Fruit fly (Drosophila melanogaster) whole organism, embryonic: ENCODE data around the gene CheB38c.

Experiments
- Abd-B ChIP-seq: fragments of 200-800 bp; sonication (Bioruptor generic); optimal IDR thresholded peaks from 2 replicates; lab custom pipeline; 2018; ENCODE audit warnings: missing biosample characterization, mild to moderate bottlenecking, missing genetic modification characterization, moderate library complexity
- Aef1 ChIP-seq: fragments of 200-800 bp; sonication (Bioruptor generic); IDR thresholded peaks from 3 replicates; pipeline ENCODE4 v1.3.6; 2022; ENCODE audit warnings: missing biosample characterization, missing genetic modification characterization
- CG10267 ChIP-seq: fragments of 200-800 bp; sonication (Bioruptor generic); optimal IDR thresholded peaks from 2 replicates; lab custom pipeline; 2018; ENCODE audit warnings: missing biosample characterization, mild to moderate bottlenecking, missing genetic modification characterization, moderate library complexity
- CG10462 ChIP-seq: fragments of 200-800 bp; sonication (Bioruptor generic); optimal IDR thresholded peaks from 2 replicates; lab custom pipeline; 2016; ENCODE audit warnings: missing biosample characterization, missing genetic modification characterization
- CG11093 ChIP-seq: fragments of 200-800 bp; sonication (Bioruptor generic); IDR thresholded peaks from 3 replicates; pipeline ENCODE4 v1.3.6; 2022; ENCODE audit warnings: missing biosample characterization, missing genetic modification characterization
- CG11247 ChIP-seq: fragments of 200-800 bp; sonication (Bioruptor generic); IDR thresholded peaks from 2 replicates; pipeline ENCODE4 v1.3.6; 2022; ENCODE audit warnings: missing biosample characterization, missing genetic modification characterization
- CG12071 ChIP-seq: fragments of 200-800 bp; sonication (Bioruptor generic); optimal IDR thresholded peaks from 3 replicates; lab custom pipeline; 2018; ENCODE audit warnings: missing biosample characterization, mild to moderate bottlenecking, missing genetic modification characterization
- CG12769 ChIP-seq: fragments of 200-800 bp; sonication (Bioruptor generic); optimal IDR thresholded peaks from 2 replicates; lab custom pipeline; 2019; ENCODE audit warnings: missing biosample characterization, mild to moderate bottlenecking, missing genetic modification characterization, moderate library complexity
- CG13287 ChIP-seq: fragments of 200-800 bp; sonication (Bioruptor generic); IDR thresholded peaks from 2 replicates; pipeline ENCODE4 v1.3.6; 2022; ENCODE audit warnings: missing biosample characterization, missing genetic modification characterization; ENCODE audit not compliant: partially characterized antibody
- CG14965 ChIP-seq: fragments of 200-800 bp; sonication (Bioruptor generic); optimal IDR thresholded peaks from 2 replicates; lab custom pipeline; 2016; ENCODE audit warnings: missing biosample characterization, missing genetic modification characterization, borderline replicate concordance
- CG15696 ChIP-seq: fragments of 200-800 bp; sonication (Bioruptor generic); optimal IDR thresholded peaks from 2 replicates; lab custom pipeline; 2019; ENCODE audit warnings: missing biosample characterization, mild to moderate bottlenecking, missing genetic modification characterization, moderate library complexity
- CG18476 ChIP-seq: fragments of 200-800 bp; sonication (Bioruptor generic); optimal IDR thresholded peaks from 2 replicates; lab custom pipeline; 2016; ENCODE audit warnings: missing biosample characterization, mild to moderate bottlenecking, missing genetic modification characterization
- CG18619 ChIP-seq: fragments of 200-800 bp; sonication (Bioruptor generic); optimal IDR thresholded peaks from 3 replicates; lab custom pipeline; 2017; ENCODE audit warnings: missing biosample characterization, mild to moderate bottlenecking, missing genetic modification characterization
- CG2120 ChIP-seq: fragments of 200-800 bp; sonication (Bioruptor generic); optimal IDR thresholded peaks from 3 replicates; lab custom pipeline; 2016; ENCODE audit warnings: missing biosample characterization, missing genetic modification characterization
- CG33213 ChIP-seq: fragments of 200-800 bp; sonication (Bioruptor generic); optimal IDR thresholded peaks from 3 replicates; lab custom pipeline; 2016; ENCODE audit warnings: missing biosample characterization, missing genetic modification characterization
- CG3407 ChIP-seq: fragments of 200-800 bp; sonication (Bioruptor generic); optimal IDR thresholded peaks from 2 replicates; lab custom pipeline; 2018; ENCODE audit warnings: missing biosample characterization, mild to moderate bottlenecking, missing genetic modification characterization
- CG34376 ChIP-seq: fragments of 200-800 bp; sonication (Bioruptor generic); optimal IDR thresholded peaks from 2 replicates; lab custom pipeline; 2018; ENCODE audit warnings: missing biosample characterization, mild to moderate bottlenecking, missing genetic modification characterization
- CG3847 ChIP-seq: fragments of 200-800 bp; sonication (Bioruptor generic); IDR thresholded peaks from 2 replicates; pipeline ENCODE4 v1.3.6; 2022; ENCODE audit warnings: missing biosample characterization, missing genetic modification characterization
- CG4328 ChIP-seq: fragments of 200-800 bp; sonication (Bioruptor generic); optimal IDR thresholded peaks from 3 replicates; lab custom pipeline; 2017; ENCODE audit warnings: missing biosample characterization, missing genetic modification reagents, missing genetic modification characterization
- CG4820 ChIP-seq: fragments of 200-800 bp; sonication (Bioruptor generic); optimal IDR thresholded peaks from 3 replicates; lab custom pipeline; 2016; ENCODE audit warnings: missing biosample characterization, missing genetic modification characterization
- CG6683 ChIP-seq: fragments of 200-800 bp; sonication (Bioruptor generic); optimal IDR thresholded peaks from 2 replicates; lab custom pipeline; 2017; ENCODE audit warnings: missing biosample characterization, mild to moderate bottlenecking, missing genetic modification characterization, missing genetic modification reagents
- CG7745 ChIP-seq: fragments of 200-800 bp; sonication (Bioruptor generic); optimal IDR thresholded peaks from 2 replicates; lab custom pipeline; 2018; ENCODE audit warnings: missing biosample characterization, mild to moderate bottlenecking, missing genetic modification characterization, moderate library complexity
- CG8359 ChIP-seq: fragments of 200-800 bp; sonication (Bioruptor generic); optimal IDR thresholded peaks from 2 replicates; lab custom pipeline; 2017; ENCODE audit warnings: missing biosample characterization, mild to moderate bottlenecking, missing genetic modification characterization, borderline replicate concordance
- CG9609 ChIP-seq: fragments of 200-800 bp; sonication (Bioruptor generic); optimal IDR thresholded peaks from 3 replicates; lab custom pipeline; 2016; ENCODE audit warnings: missing biosample characterization, missing genetic modification characterization
- CrebB ChIP-seq: fragments of 200-800 bp; sonication (Bioruptor generic); optimal IDR thresholded peaks from 3 replicates; lab custom pipeline; 2018; ENCODE audit warnings: missing biosample characterization, mild to moderate bottlenecking, missing genetic modification characterization
- HmgZ ChIP-seq: fragments of 200-800 bp; sonication (Bioruptor generic); optimal IDR thresholded peaks from 2 replicates; lab custom pipeline; 2018; ENCODE audit warnings: missing biosample characterization, mild to moderate bottlenecking, missing genetic modification characterization
- MTF-1 ChIP-seq: fragments of 200-800 bp; sonication (Bioruptor generic); optimal IDR thresholded peaks from 2 replicates; lab custom pipeline; 2018; ENCODE audit warnings: missing biosample characterization, mild to moderate bottlenecking, missing genetic modification characterization, borderline replicate concordance
- Meics ChIP-seq: fragments of 200-800 bp; sonication (Bioruptor generic); optimal IDR thresholded peaks from 2 replicates; lab custom pipeline; 2017; ENCODE audit warnings: missing biosample characterization, mild to moderate bottlenecking, missing genetic modification characterization
- NFAT ChIP-seq: fragments of 200-800 bp; sonication (Bioruptor generic); IDR thresholded peaks from 2 replicates; pipeline ENCODE4 v1.3.6; 2022; ENCODE audit warnings: missing biosample characterization, missing genetic modification characterization
- Neu2 ChIP-seq: fragments of 200-800 bp; sonication (Bioruptor generic); optimal IDR thresholded peaks from 3 replicates; lab custom pipeline; 2016; ENCODE audit warnings: missing biosample characterization, missing genetic modification characterization, borderline replicate concordance
- Oaz ChIP-seq: fragments of 200-800 bp; sonication (Bioruptor generic); IDR thresholded peaks from 2 replicates; pipeline ENCODE4 v1.3.6; 2022; ENCODE audit warnings: missing biosample characterization, missing genetic modification characterization
- amos ChIP-seq: fragments of 200-800 bp; sonication (Bioruptor generic); IDR thresholded peaks from 2 replicates; pipeline ENCODE4 v1.3.6; 2022; ENCODE audit warnings: missing biosample characterization, missing genetic modification characterization; ENCODE audit not compliant: partially characterized antibody
- ash1 ChIP-seq: fragments of 200-800 bp; sonication (Bioruptor generic); optimal IDR thresholded peaks from 2 replicates; lab custom pipeline; 2018; ENCODE audit warnings: missing biosample characterization, mild to moderate bottlenecking, missing genetic modification characterization
- br ChIP-seq: fragments of >200 bp; optimal IDR thresholded peaks from 2 replicates; lab custom pipeline; 2017
- chm ChIP-seq: fragments of 200-800 bp; sonication (Bioruptor generic); IDR thresholded peaks from 2 replicates; pipeline ENCODE4 v1.3.6; 2022; ENCODE audit warnings: missing biosample characterization, missing genetic modification characterization
- esg ChIP-seq: fragments of 200-800 bp; sonication (Bioruptor generic); conservative IDR thresholded peaks from 2 replicates; pipeline ENCODE4 v1.3.6; 2022; ENCODE audit warnings: missing biosample characterization, missing genetic modification characterization
- fru ChIP-seq: fragments of >200 bp; optimal IDR thresholded peaks from 2 replicates; lab custom pipeline; 2017
- h ChIP-seq: fragments of >200 bp; optimal IDR thresholded peaks from 2 replicates; lab custom pipeline; 2017
- her ChIP-seq: fragments of 200-800 bp; sonication (Bioruptor generic); optimal IDR thresholded peaks from 2 replicates; lab custom pipeline; 2016; ENCODE audit warnings: missing biosample characterization, missing genetic modification characterization
- ind ChIP-seq: fragments of 200-800 bp; sonication (Bioruptor generic); optimal IDR thresholded peaks from 3 replicates; lab custom pipeline; 2016; ENCODE audit warnings: missing biosample characterization, missing genetic modification characterization
- mam ChIP-seq: fragments of 200-800 bp; sonication (Bioruptor generic); optimal IDR thresholded peaks from 3 replicates; lab custom pipeline; 2016; ENCODE audit warnings: missing biosample characterization, missing genetic modification characterization
- mld ChIP-seq: fragments of 200-800 bp; sonication (Bioruptor generic); IDR thresholded peaks from 3 replicates; pipeline ENCODE4 v1.3.6; 2022; ENCODE audit warnings: missing biosample characterization, missing genetic modification characterization; ENCODE audit not compliant: partially characterized antibody
- nmo ChIP-seq: fragments of 200-800 bp; sonication (Bioruptor generic); optimal IDR thresholded peaks from 2 replicates; lab custom pipeline; 2018; ENCODE audit warnings: missing biosample characterization, mild to moderate bottlenecking, missing genetic modification characterization, moderate library complexity
- p53 ChIP-seq: fragments of 200-800 bp; sonication (Bioruptor generic); optimal IDR thresholded peaks from 2 replicates; lab custom pipeline; 2016; ENCODE audit warnings: missing biosample characterization, missing genetic modification characterization
- pan ChIP-seq, 4 experiments: fragments of >200 bp in 3 of 4; fragments of 200-800 bp in 1 of 4; sonication (Bioruptor generic) in 1 of 4; optimal IDR thresholded peaks in 3 of 4; IDR thresholded peaks in 1 of 4; 2 replicates each; pipeline versions ENCODE4 v1.3.6 to Lab custom; 2017 to 2022; ENCODE audit warnings: missing biosample characterization in 2 of 4, missing genetic modification characterization in 2 of 4, mixed read lengths in 1 of 4
- pb ChIP-seq: fragments of 200-800 bp; sonication (Bioruptor generic); optimal IDR thresholded peaks from 3 replicates; lab custom pipeline; 2016; ENCODE audit warnings: missing biosample characterization, missing genetic modification characterization
- scrt ChIP-seq: fragments of 200-800 bp; sonication (Bioruptor generic); optimal IDR thresholded peaks from 2 replicates; lab custom pipeline; 2018; ENCODE audit warnings: missing biosample characterization, mild to moderate bottlenecking, missing genetic modification characterization, moderate library complexity
- stwl ChIP-seq: fragments of 200-800 bp; sonication (Bioruptor generic); optimal IDR thresholded peaks from 3 replicates; lab custom pipeline; 2018; ENCODE audit warnings: missing biosample characterization, mild to moderate bottlenecking, missing genetic modification characterization, moderate library complexity
- zf30C ChIP-seq: fragments of 200-800 bp; sonication (Bioruptor generic); optimal IDR thresholded peaks from 3 replicates; lab custom pipeline; 2018; ENCODE audit warnings: missing biosample characterization, mild to moderate bottlenecking, missing genetic modification characterization

The CheB38c gene

DNA sequence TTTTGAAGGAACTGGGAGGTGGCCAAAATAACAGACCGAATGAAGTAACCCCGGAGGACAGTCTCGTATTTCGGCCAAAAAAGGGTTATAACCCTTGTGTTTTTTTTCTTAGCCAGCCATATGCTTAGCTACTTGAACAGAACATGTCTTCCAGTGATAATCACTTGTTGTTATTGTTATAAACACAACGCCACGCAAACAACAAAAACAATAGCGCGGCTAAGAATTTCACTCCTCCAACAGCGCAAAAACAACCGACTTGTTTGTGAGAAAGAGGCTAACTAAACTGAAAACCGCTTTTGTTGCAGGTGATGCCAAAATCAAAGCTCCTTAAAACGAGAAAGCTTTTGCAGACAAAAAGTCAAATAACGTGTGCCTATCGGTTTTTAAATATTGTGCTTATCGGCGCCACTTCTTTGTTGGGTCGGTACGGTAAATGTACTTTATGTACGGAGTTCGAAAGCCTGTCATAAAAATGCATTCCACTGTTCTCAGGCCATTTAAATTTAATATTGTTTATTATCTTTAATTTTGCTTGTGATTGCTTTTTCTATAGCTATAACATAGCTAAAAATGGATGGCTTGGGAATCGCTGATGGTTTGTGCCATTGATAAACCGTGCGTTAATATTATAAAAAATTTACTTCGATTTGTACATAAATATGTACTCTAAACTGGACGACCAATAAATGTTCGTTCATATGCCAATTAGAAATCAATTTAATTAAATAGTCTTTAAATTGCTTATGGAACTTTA is 23.7 kb downstream of the CheB38c start, which contains the start of gene vari (continued):
- TF ChIP-seq chm (GFP tag; lab: Robert Waterston, UW) (peak; percentile 65; the same call in 1 of the 2 replicates), CG10462 (GFP tag; lab: Kevin White, UChicago) (no peak), CG11093 (GFP tag; lab: Robert Waterston, UW) (no peak), amos (GFP tag; lab: Robert Waterston, UW) (peak; percentile 19; the same call in 1 of the 2 replicates), Oaz (GFP tag; lab: Robert Waterston, UW) (no peak), CG13287 (GFP tag; lab: Robert Waterston, UW) (peak; percentile 22; the same call in 1 of the 2 replicates), CG14965 (GFP tag; lab: Kevin White, UChicago) (no peak), Neu2 (no peak), Meics (GFP tag; lab: Kevin White, UChicago) (no peak), zf30C (GFP tag; lab: Kevin White, UChicago) (no peak), Aef1 (GFP tag; lab: Robert Waterston, UW) (peak; percentile 44; the same call in 2 of the 3 replicates), mam (no peak), CG12071 (GFP tag; lab: Kevin White, UChicago) (peak; percentile 20), ind (GFP tag; lab: Kevin White, UChicago) (no peak), h (lab: Kevin White, UChicago) (no peak), CG7745 (tag; lab: Kevin White, UChicago) (no peak), pb (GFP tag; lab: Kevin White, UChicago) (peak; percentile 18), CrebB (tag; lab: Kevin White, UChicago) (no peak), CG18476 (GFP tag; lab: Kevin White, UChicago) (peak; percentile 19), NFAT (GFP tag; lab: Robert Waterston, UW) (no peak), pan (optimal IDR thresholded peaks at IDR 0.05; lab: Kevin White, UChicago) (no peak), pan (GFP tag; optimal IDR thresholded peaks at IDR 0.05 in 1 of 2, IDR thresholded peaks at IDR 0.05 in 1 of 2) (peak in 1 of 2 experiments; percentile 18), CG10267 (tag; lab: Kevin White, UChicago) (no peak), Abd-B (GFP tag; lab: Kevin White, UChicago) (peak; percentile 45), mld (GFP tag; lab: Robert Waterston, UW) (no peak), CG15696 (no peak), CG8359 (no peak), CG34376 (GFP tag; lab: Kevin White, UChicago) (no peak), fru (lab: Kevin White, UChicago) (no peak), CG4820 (GFP tag; lab: Kevin White, UChicago) (no peak), scrt (GFP tag; lab: Kevin White, UChicago) (peak; percentile 58), HmgZ (tag; lab: Kevin White, UChicago) (no peak), ash1 (GFP tag; lab: Kevin White, UChicago) (no peak), CG6683 (no peak), CG12769 (tag; lab: Kevin White, UChicago) (peak; percentile 40), MTF-1 (GFP tag; lab: Kevin White, UChicago) (no peak), CG2120 (GFP tag; lab: Kevin White, UChicago) (no peak), br (no peak), CG3847 (GFP tag; lab: Robert Waterston, UW) (no peak), CG18619 (GFP tag; lab: Kevin White, UChicago) (no peak), CG3407 (GFP tag; lab: Kevin White, UChicago) (no peak), stwl (no peak), esg (no peak), p53 (no peak), her (peak; percentile 42), CG11247 (GFP tag; lab: Robert Waterston, UW) (no peak), CG4328 (GFP tag; lab: Kevin White, UChicago) (no peak), nmo (GFP tag; lab: Kevin White, UChicago) (no peak), CG9609 (GFP tag; lab: Kevin White, UChicago) (no peak), CG33213 (GFP tag; lab: Kevin White, UChicago) (no peak)
